Worm (Caenorhabditis elegans) whole organism, L2 larva: ENCODE data around the gene F58E6.11.

Experiments
- C34F6.9 ChIP-seq: fragments of 150-350 bp; optimal IDR thresholded peaks from 2 replicates; lab custom pipeline; 2014; ENCODE audit warnings: missing biosample characterization, missing genetic modification characterization
- R02D3.7 ChIP-seq: fragments of 150-350 bp; optimal IDR thresholded peaks from 2 replicates; lab custom pipeline; 2014; ENCODE audit warnings: missing biosample characterization, missing genetic modification characterization
- Y55F3AM.14 ChIP-seq: fragments of 200-800 bp; sonication (Bioruptor generic); optimal IDR thresholded peaks from 2 replicates; lab custom pipeline; 2018; ENCODE audit warnings: mild to moderate bottlenecking, missing genetic modification characterization, missing compliant biosample characterization
- ZK546.5 ChIP-seq: sonication (generic microtip); optimal IDR thresholded peaks from 2 replicates; lab custom pipeline; 2017; ENCODE audit warnings: missing biosample characterization, missing genetic modification characterization
- aly-2 ChIP-seq: fragments of 150-350 bp; optimal IDR thresholded peaks from 2 replicates; lab custom pipeline; 2014; ENCODE audit warnings: missing biosample characterization, missing genetic modification characterization
- ama-1 ChIP-seq: fragments of 150-350 bp; optimal IDR thresholded peaks from 2 replicates; lab custom pipeline; 2018; ENCODE audit warnings: inconsistent platforms
- blmp-1 ChIP-seq: sonication (generic microtip); optimal IDR thresholded peaks from 2 replicates; lab custom pipeline; 2017; ENCODE audit warnings: missing genetic modification characterization, mild to moderate bottlenecking, missing compliant biosample characterization, antibody characterized with exemption, moderate library complexity; ENCODE audit not compliant: insufficient read depth
- crh-2 ChIP-seq: sonication (generic microtip); optimal IDR thresholded peaks from 2 replicates; lab custom pipeline; 2017; ENCODE audit warnings: missing biosample characterization, missing genetic modification characterization
- elt-1 ChIP-seq: fragments of 150-350 bp; optimal IDR thresholded peaks from 2 replicates; lab custom pipeline; 2014; ENCODE audit warnings: missing biosample characterization, missing genetic modification characterization
- elt-3 ChIP-seq: sonication (generic microtip); optimal IDR thresholded peaks from 2 replicates; lab custom pipeline; 2017; ENCODE audit warnings: missing biosample characterization, missing genetic modification characterization
- fos-1 ChIP-seq: fragments of 150-350 bp; optimal IDR thresholded peaks from 2 replicates; lab custom pipeline; 2014; ENCODE audit warnings: missing biosample characterization, missing genetic modification characterization
- gmeb-1 ChIP-seq: fragments of 150-350 bp; optimal IDR thresholded peaks from 2 replicates; lab custom pipeline; 2014; ENCODE audit warnings: missing biosample characterization, missing genetic modification characterization
- lin-13 ChIP-seq: fragments of 150-350 bp; optimal IDR thresholded peaks from 2 replicates; lab custom pipeline; 2014; ENCODE audit warnings: missing biosample characterization, missing genetic modification reagents, missing genetic modification characterization
- lin-39 ChIP-seq: fragments of 150-350 bp; optimal IDR thresholded peaks from 2 replicates; lab custom pipeline; 2014; ENCODE audit warnings: missing biosample characterization, missing genetic modification reagents, missing genetic modification characterization
- mab-5 ChIP-seq: fragments of 150-350 bp; optimal IDR thresholded peaks from 2 replicates; lab custom pipeline; 2014; ENCODE audit warnings: missing biosample characterization, missing genetic modification characterization
- mbf-1 ChIP-seq: sonication (generic microtip); optimal IDR thresholded peaks from 2 replicates; lab custom pipeline; 2017; ENCODE audit warnings: missing biosample characterization, missing genetic modification characterization
- nhr-10 ChIP-seq: sonication (generic microtip); optimal IDR thresholded peaks from 2 replicates; lab custom pipeline; 2017; ENCODE audit warnings: missing biosample characterization, missing genetic modification characterization
- nhr-12 ChIP-seq: fragments of 150-350 bp; optimal IDR thresholded peaks from 2 replicates; lab custom pipeline; 2014; ENCODE audit warnings: missing biosample characterization, missing genetic modification characterization
- nhr-129 ChIP-seq: fragments of 150-350 bp; optimal IDR thresholded peaks from 2 replicates; lab custom pipeline; 2014; ENCODE audit warnings: missing biosample characterization, missing genetic modification characterization
- nhr-21 ChIP-seq: fragments of 150-350 bp; optimal IDR thresholded peaks from 2 replicates; lab custom pipeline; 2014; ENCODE audit warnings: missing biosample characterization, missing genetic modification characterization
- nhr-237 ChIP-seq: fragments of 150-350 bp; optimal IDR thresholded peaks from 2 replicates; lab custom pipeline; 2014; ENCODE audit warnings: missing biosample characterization, missing genetic modification characterization
- nhr-25 ChIP-seq: fragments of 150-350 bp; sonication (generic microtip); optimal IDR thresholded peaks from 3 replicates; lab custom pipeline; 2014; ENCODE audit warnings: missing biosample characterization, missing genetic modification characterization
- nhr-6 ChIP-seq: fragments of 150-350 bp; optimal IDR thresholded peaks from 2 replicates; lab custom pipeline; 2014; ENCODE audit warnings: missing biosample characterization, missing genetic modification characterization
- nhr-77 ChIP-seq: fragments of 150-350 bp; optimal IDR thresholded peaks from 2 replicates; lab custom pipeline; 2014; ENCODE audit warnings: missing biosample characterization, missing genetic modification characterization
- peb-1 ChIP-seq: fragments of 150-350 bp; optimal IDR thresholded peaks from 2 replicates; lab custom pipeline; 2014; ENCODE audit warnings: missing biosample characterization, missing genetic modification characterization
- sem-4 ChIP-seq: fragments of 150-350 bp; optimal IDR thresholded peaks from 2 replicates; lab custom pipeline; 2014; ENCODE audit warnings: missing biosample characterization, missing genetic modification reagents, missing genetic modification characterization
- sma-3 ChIP-seq: sonication (generic microtip); optimal IDR thresholded peaks from 2 replicates; lab custom pipeline; 2016; ENCODE audit warnings: missing genetic modification reagents, missing genetic modification characterization, missing compliant biosample characterization
- sma-9 ChIP-seq, 2 experiments: fragments of 150-350 bp in 1 of 2; sonication (generic microtip) in 1 of 2; optimal IDR thresholded peaks; 2 replicates each; lab custom pipeline; 2014 to 2016; ENCODE audit warnings: missing genetic modification characterization in 2 of 2, mild to moderate bottlenecking in 1 of 2, missing biosample characterization in 1 of 2, missing compliant biosample characterization in 1 of 2, missing genetic modification reagents in 1 of 2, moderate library complexity in 1 of 2
- snpc-4 ChIP-seq: fragments of 150-350 bp; optimal IDR thresholded peaks from 2 replicates; lab custom pipeline; 2014; ENCODE audit warnings: missing biosample characterization, missing genetic modification characterization
- unc-39 ChIP-seq: fragments of 150-350 bp; optimal IDR thresholded peaks from 2 replicates; lab custom pipeline; 2014; ENCODE audit warnings: missing biosample characterization, missing genetic modification characterization
- ztf-1 ChIP-seq: fragments of 200-800 bp; sonication (Bioruptor generic); conservative IDR thresholded peaks from 2 replicates; pipeline ENCODE4 v1.3.6; 2022; ENCODE audit warnings: missing genetic modification characterization, missing compliant biosample characterization
- ztf-11 ChIP-seq: sonication (generic microtip); optimal IDR thresholded peaks from 2 replicates; lab custom pipeline; 2017; ENCODE audit warnings: missing biosample characterization, missing genetic modification characterization
- ztf-4 ChIP-seq: fragments of 150-350 bp; optimal IDR thresholded peaks from 2 replicates; lab custom pipeline; 2014; ENCODE audit warnings: missing biosample characterization, missing genetic modification characterization

Gene F58E6.11

DNA sequence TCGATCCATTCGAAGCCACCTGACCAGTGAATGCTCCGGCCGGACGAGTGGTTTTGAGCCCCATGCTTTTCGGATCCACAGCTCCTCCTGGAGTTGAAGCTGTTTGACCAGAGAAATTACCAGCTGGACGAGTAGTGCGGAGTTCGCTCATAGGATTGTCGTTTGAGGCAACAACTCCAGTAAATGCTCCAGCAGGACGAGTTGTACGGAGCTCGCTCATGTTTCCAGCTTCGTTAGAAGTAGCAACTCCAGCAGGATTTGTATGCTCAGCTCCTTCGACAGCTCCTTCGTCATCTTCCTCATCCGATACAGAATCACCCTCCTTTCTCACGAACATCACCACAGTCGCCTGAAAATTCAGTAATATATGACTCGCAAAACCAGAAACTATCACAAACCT lies 4.2 kb downstream of the F58E6.11 start:
- TF ChIP-seq snpc-4 (tag; lab: Kevin White, UChicago) (no peak), unc-39 (tag; lab: Kevin White, UChicago) (no peak), ztf-4 (tag; lab: Kevin White, UChicago) (no peak), mbf-1 (tag; lab: Kevin White, UChicago) (no peak), ama-1 (lab: Kevin White, UChicago) (no peak), elt-1 (tag; lab: Kevin White, UChicago) (no peak)

DNA sequence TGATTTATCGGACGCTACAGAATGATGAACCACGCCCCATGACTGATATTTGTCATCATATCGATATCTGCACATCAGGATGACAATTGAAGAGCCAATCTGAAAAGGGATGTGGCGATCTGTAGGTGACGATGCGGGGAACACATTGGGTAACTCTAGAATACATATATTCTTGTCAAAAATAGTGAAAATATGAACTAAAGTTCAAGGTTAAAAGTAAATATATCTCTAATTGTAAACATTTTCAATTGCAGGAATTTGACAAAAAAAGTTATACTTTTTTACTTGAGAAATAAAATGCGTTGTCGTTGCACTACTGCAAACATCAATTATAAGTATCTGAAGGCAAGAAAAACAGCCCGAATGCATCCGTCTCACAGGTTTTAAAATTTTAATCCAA lies 4.9 kb downstream of the F58E6.11 start, which contains the start of gene F58E6.6:
F58E6.6 (minus strand) TSS at position 101 of the 400 bp plus-strand sequence.
- TF ChIP-seq gmeb-1 (tag; lab: Kevin White, UChicago) (no peak), lin-13 (GFP tag; lab: Kevin White, UChicago) (no peak), C34F6.9 (tag; lab: Kevin White, UChicago) (no peak)
- TF ChIP-seq, all 48 proteins: peak for 0

DNA sequence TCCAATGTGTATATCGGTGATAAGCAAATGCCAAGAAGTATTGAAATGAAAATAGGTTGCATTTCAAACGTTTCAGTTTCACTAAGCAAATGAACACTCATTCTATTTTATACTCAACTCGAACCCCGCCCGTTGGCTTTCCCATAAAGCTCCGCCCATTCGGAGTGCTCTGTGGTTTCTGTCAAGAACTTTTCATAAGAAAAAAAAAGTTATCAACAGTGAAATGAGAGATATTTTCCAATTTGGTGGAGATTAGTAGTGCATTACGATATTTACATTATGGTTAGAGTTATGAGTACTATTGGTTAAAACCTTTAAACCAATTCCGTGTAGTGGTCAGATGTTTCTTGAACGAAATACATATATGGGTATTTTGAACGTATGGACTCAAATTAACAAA lies 7.5 kb downstream of the F58E6.11 start, which contains the start of gene F58E6.4:
F58E6.4 (minus strand) TSS at position 101 of the 400 bp plus-strand sequence.
- TF ChIP-seq C34F6.9 (tag; lab: Kevin White, UChicago), result no peak

DNA sequence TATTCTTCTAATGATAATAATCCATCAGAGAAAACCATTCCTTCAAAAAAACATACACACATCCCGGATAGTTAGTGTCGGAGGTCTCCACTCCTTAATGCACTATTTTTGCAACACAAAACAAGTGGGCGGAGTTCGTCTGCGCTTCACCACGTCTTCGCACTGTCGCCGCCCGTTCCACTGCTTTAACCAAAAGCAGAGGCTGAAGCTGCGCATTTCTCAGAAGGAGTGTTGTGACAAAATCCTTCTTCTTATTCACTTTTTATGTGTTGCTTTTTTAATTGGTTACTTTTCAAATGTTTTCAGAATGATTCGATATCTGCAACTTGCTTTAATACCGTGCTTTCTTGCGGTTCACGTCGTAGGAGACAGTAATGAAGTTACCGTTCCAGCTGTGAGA lies 12.8 kb downstream of the F58E6.11 start, which contains the start of gene F58E6.13:
F58E6.13 (plus strand) TSS at position 301 of the 400 bp plus-strand sequence.
- no peak for TF ChIP-seq sma-9 (GFP tag; optimal IDR thresholded peaks at IDR 0.05; lab: Kevin White, UChicago)
- TF ChIP-seq sma-9 (tag; optimal IDR thresholded peaks at IDR 0.05; lab: Kevin White, UChicago), result no peak
- TF ChIP-seq nhr-25 (tag; lab: Kevin White, UChicago), result no peak
- no peak for TF ChIP-seq nhr-237 (tag; lab: Kevin White, UChicago)
- no peak for TF ChIP-seq ztf-1 (GFP tag; lab: Robert Waterston, UW)
- TF ChIP-seq lin-39 (tag; lab: Kevin White, UChicago), result no peak
- no peak for TF ChIP-seq ama-1 (lab: Kevin White, UChicago)
- TF ChIP-seq mbf-1 (tag; lab: Kevin White, UChicago), result no peak
- TF ChIP-seq, all 48 proteins: peak for 0

DNA sequence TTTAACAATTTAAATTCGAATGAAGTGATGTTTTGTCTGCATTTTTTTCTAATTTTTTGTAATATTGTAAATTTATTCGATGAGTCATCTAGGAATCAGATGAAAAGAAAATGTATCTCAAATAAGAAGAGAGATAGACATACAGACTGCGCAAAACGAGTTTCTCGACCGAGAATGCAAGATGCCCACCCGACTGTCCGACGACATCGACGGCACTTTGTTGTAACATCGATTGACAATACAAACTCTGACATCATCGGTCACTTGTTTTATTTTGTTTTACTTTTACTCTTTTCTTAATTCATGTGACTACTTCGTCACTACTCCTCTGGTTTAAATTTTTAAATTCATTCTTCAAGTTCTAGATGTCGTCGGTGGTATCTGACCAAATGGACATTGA lies 16.9 kb downstream of the F58E6.11 start, which contains the start of gene sta-2:
sta-2 (plus strand) TSS at position 349 of the 400 bp plus-strand sequence.
- TF ChIP-seq Y55F3AM.14 (GFP tag; lab: Kevin White, UChicago) (no peak), ztf-11 (tag; lab: Kevin White, UChicago) (no peak), nhr-77 (tag; lab: Kevin White, UChicago) (no peak), ztf-1 (GFP tag; lab: Robert Waterston, UW) (no peak), mbf-1 (tag; lab: Kevin White, UChicago) (no peak), R02D3.7 (tag; lab: Kevin White, UChicago) (no peak), crh-2 (peak; percentile 22), aly-2 (no peak), mab-5 (tag; lab: Kevin White, UChicago) (no peak), fos-1 (tag; lab: Kevin White, UChicago) (peak; percentile 83), C34F6.9 (tag; lab: Kevin White, UChicago) (no peak), sma-3 (GFP tag; lab: Kevin White, UChicago) (peak; percentile 72), elt-3 (tag; lab: Kevin White, UChicago) (no peak), nhr-6 (tag; lab: Kevin White, UChicago) (peak; percentile 3), lin-39 (tag; lab: Kevin White, UChicago) (no peak), nhr-129 (tag; lab: Kevin White, UChicago) (peak; percentile 39), ztf-4 (tag; lab: Kevin White, UChicago) (peak; percentile 36), nhr-21 (tag; lab: Kevin White, UChicago) (no peak), nhr-10 (tag; lab: Kevin White, UChicago) (no peak), sem-4 (tag; lab: Kevin White, UChicago) (peak; percentile 6), nhr-25 (tag; lab: Kevin White, UChicago) (peak; percentile 81), ZK546.5 (tag; lab: Kevin White, UChicago) (no peak), sma-9 (GFP tag; optimal IDR thresholded peaks at IDR 0.05; lab: Kevin White, UChicago) (peak; percentile 16), sma-9 (tag; optimal IDR thresholded peaks at IDR 0.05; lab: Kevin White, UChicago) (no peak), gmeb-1 (tag; lab: Kevin White, UChicago) (peak; percentile 42), blmp-1 (peak; percentile 80), nhr-12 (tag; lab: Kevin White, UChicago) (no peak), snpc-4 (tag; lab: Kevin White, UChicago) (no peak), peb-1 (tag; lab: Kevin White, UChicago) (no peak)
